Worm (Caenorhabditis elegans) whole organism, midembryonic: ENCODE results near the gene T01B7.13.

ENCODE experiments used
- T22C8.4 ChIP-seq: fragments of 200-800 bp; sonication (Bioruptor generic); IDR thresholded peaks from 2 replicates; pipeline ENCODE4 v1.3.6; 2022; ENCODE audit warnings: missing genetic modification characterization, missing compliant biosample characterization
- cog-1 ChIP-seq: sonication (generic microtip); optimal IDR thresholded peaks from 2 replicates; lab custom pipeline; 2016; ENCODE audit warnings: missing genetic modification characterization, missing compliant biosample characterization
- flt-1 ChIP-seq: fragments of 200-800 bp; sonication (Bioruptor generic); IDR thresholded peaks from 2 replicates; pipeline ENCODE4 v1.3.6; 2022; ENCODE audit warnings: missing genetic modification characterization, missing compliant biosample characterization
- klf-2 ChIP-seq: fragments of 200-800 bp; sonication (Bioruptor generic); conservative IDR thresholded peaks from 2 replicates; pipeline ENCODE4 v1.3.6; 2022; ENCODE audit warnings: missing genetic modification reagents, missing genetic modification characterization, missing compliant biosample characterization
- med-1 ChIP-seq: sonication (generic microtip); optimal IDR thresholded peaks from 2 replicates; lab custom pipeline; 2017; ENCODE audit warnings: missing genetic modification characterization, mild to moderate bottlenecking, missing compliant biosample characterization, antibody characterized with exemption, missing genetic modification reagents; ENCODE audit not compliant: insufficient read depth
- tab-1 ChIP-seq: fragments of 200-800 bp; sonication (Bioruptor generic); IDR thresholded peaks from 2 replicates; pipeline ENCODE4 v1.3.6; 2022; ENCODE audit warnings: missing genetic modification characterization, missing compliant biosample characterization
- ztf-23 ChIP-seq: fragments of 200-800 bp; sonication (Bioruptor generic); IDR thresholded peaks from 2 replicates; pipeline ENCODE4 v1.3.6; 2022; ENCODE audit warnings: missing genetic modification reagents, missing genetic modification characterization, missing compliant biosample characterization

- TF ChIP-seq T22C8.4 (GFP tag; lab: Robert Waterston, UW) (no peak), cog-1 (tag; lab: Kevin White, UChicago) (no peak), klf-2 (GFP tag; lab: Robert Waterston, UW) (no peak), flt-1 (GFP tag; lab: Robert Waterston, UW) (no peak), ztf-23 (GFP tag; lab: Robert Waterston, UW) (no peak), med-1 (GFP tag; lab: Kevin White, UChicago) (no peak), tab-1 (GFP tag; lab: Robert Waterston, UW) (no peak)
These were observed 46.5 kb downstream of the T01B7.13 start for ce11 chrII:8761739-8762138.
